Fruit fly (Drosophila melanogaster) whole organism, prepupa: ENCODE data around the gene PGRP-LD.

ENCODE experiments used
- CG6808 ChIP-seq: fragments of 200-800 bp; sonication (Bioruptor generic); optimal IDR thresholded peaks from 3 replicates; lab custom pipeline; 2017; ENCODE audit warnings: missing biosample characterization, missing genetic modification characterization, mild to moderate bottlenecking, moderate library complexity, missing genetic modification reagents
- CG6854 ChIP-seq: fragments of 200-800 bp; sonication (Bioruptor generic); optimal IDR thresholded peaks from 2 replicates; lab custom pipeline; 2017; ENCODE audit warnings: missing biosample characterization, mild to moderate bottlenecking, missing genetic modification characterization
- CG8319 ChIP-seq: fragments of 200-800 bp; sonication (Bioruptor generic); optimal IDR thresholded peaks from 3 replicates; lab custom pipeline; 2016; ENCODE audit warnings: missing biosample characterization, missing genetic modification characterization
- CG8632 ChIP-seq: fragments of 200-800 bp; sonication (Bioruptor generic); optimal IDR thresholded peaks from 3 replicates; lab custom pipeline; 2016; ENCODE audit warnings: missing biosample characterization, missing genetic modification characterization
- Hr39 ChIP-seq: fragments of 200-800 bp; sonication (Bioruptor generic); optimal IDR thresholded peaks from 2 replicates; lab custom pipeline; 2016; ENCODE audit warnings: missing biosample characterization, missing genetic modification characterization
- Hr4 ChIP-seq: fragments of 200-800 bp; sonication (Bioruptor generic); optimal IDR thresholded peaks from 3 replicates; lab custom pipeline; 2016; ENCODE audit warnings: missing biosample characterization, missing genetic modification characterization
- net ChIP-seq: fragments of 200-800 bp; sonication (Bioruptor generic); optimal IDR thresholded peaks from 3 replicates; lab custom pipeline; 2016; ENCODE audit warnings: missing biosample characterization, missing genetic modification characterization
- pdm3 ChIP-seq: fragments of 200-800 bp; sonication (Bioruptor generic); optimal IDR thresholded peaks from 3 replicates; lab custom pipeline; 2016; ENCODE audit warnings: missing biosample characterization, missing genetic modification characterization
- salr ChIP-seq, 2 experiments: fragments of 200-800 bp; sonication (Bioruptor generic); optimal IDR thresholded peaks; 3 replicates each; lab custom pipeline; 2016 to 2018; ENCODE audit warnings: missing biosample characterization in 2 of 2, missing genetic modification characterization in 2 of 2, mild to moderate bottlenecking in 1 of 2
- topi ChIP-seq: fragments of 200-800 bp; sonication (Bioruptor generic); optimal IDR thresholded peaks from 3 replicates; lab custom pipeline; 2016; ENCODE audit warnings: missing biosample characterization, missing genetic modification characterization

dm6 chr3L:5749616-5750336, 30.1 kb upstream of the PGRP-LD start:
- TF ChIP-seq CG8632 (GFP tag; lab: Kevin White, UChicago) (no peak), salr (GFP tag; optimal IDR thresholded peaks at IDR 0.05; lab: Kevin White, UChicago) (no peak), CG6808 (peak; percentile 35), Hr39 (GFP tag; lab: Kevin White, UChicago) (no peak), CG6854 (GFP tag; lab: Kevin White, UChicago) (no peak), topi (GFP tag; lab: Kevin White, UChicago) (no peak), CG8319 (GFP tag; lab: Kevin White, UChicago) (no peak), pdm3 (GFP tag; lab: Kevin White, UChicago) (no peak), net (GFP tag; lab: Kevin White, UChicago) (no peak), Hr4 (GFP tag; lab: Kevin White, UChicago) (no peak)
